Worm (Caenorhabditis elegans): ENCODE data around the gene Y43F8B.25.
"Not testable (repeated sequence)": the region's sequence is repeated elsewhere in the genome, so short reads cannot be mapped to it uniquely, and the experiment has no call there.

- not testable (repeated sequence) for TF ChIP-seq nhr-129 (tag; optimal IDR thresholded peaks at IDR 0.05); ztf-4 (tag; optimal IDR thresholded peaks at IDR 0.05); egl-27 (tag; optimal IDR thresholded peaks at IDR 0.05); nhr-23 (tag; optimal IDR thresholded peaks at IDR 0.05); ama-1 (optimal IDR thresholded peaks at IDR 0.05); lin-39 (tag; optimal IDR thresholded peaks at IDR 0.05); nhr-12 (tag; optimal IDR thresholded peaks at IDR 0.05); unc-39 (tag; optimal IDR thresholded peaks at IDR 0.05); skn-1 (tag; optimal IDR thresholded peaks at IDR 0.05); nhr-11 (tag; optimal IDR thresholded peaks at IDR 0.05); lin-11 (tag; optimal IDR thresholded peaks at IDR 0.05)
- TF ChIP-seq fos-1 (tag; optimal IDR thresholded peaks at IDR 0.05): peak; percentile 18
Measured at ce11 chrV:19459501-19459900, 3.2 kb upstream of the Y43F8B.25 start.

Measured in whole organism, L2 larva.